Worm (Caenorhabditis elegans) whole organism, early embryonic: ENCODE measurements around the gene T03G6.3.

ENCODE experiments used
- B0310.2 ChIP-seq: sonication (generic microtip); optimal IDR thresholded peaks from 2 replicates; lab custom pipeline; 2016; ENCODE audit warnings: mild to moderate bottlenecking, missing genetic modification characterization, missing compliant biosample characterization
- F13C5.2 ChIP-seq: sonication (generic microtip); optimal IDR thresholded peaks from 2 replicates; lab custom pipeline; 2017; ENCODE audit warnings: mild to moderate bottlenecking, missing genetic modification characterization, inconsistent platforms, missing compliant biosample characterization
- aly-1 ChIP-seq: sonication (generic microtip); optimal IDR thresholded peaks from 2 replicates; lab custom pipeline; 2016; ENCODE audit warnings: missing genetic modification characterization, missing compliant biosample characterization
- ama-1 ChIP-seq: fragments of 150-350 bp; optimal IDR thresholded peaks from 2 replicates; lab custom pipeline; 2014
- ceh-13 ChIP-seq: fragments of 200-800 bp; sonication (Bioruptor generic); optimal IDR thresholded peaks from 2 replicates; lab custom pipeline; 2018; ENCODE audit warnings: mild to moderate bottlenecking, missing genetic modification characterization, missing compliant biosample characterization
- ceh-36 ChIP-seq: sonication (generic microtip); optimal IDR thresholded peaks from 2 replicates; lab custom pipeline; 2016; ENCODE audit warnings: missing genetic modification characterization, inconsistent platforms, missing compliant biosample characterization
- ets-7 ChIP-seq: sonication (generic microtip); optimal IDR thresholded peaks from 2 replicates; lab custom pipeline; 2016; ENCODE audit warnings: missing genotype, missing genetic modification characterization, missing compliant biosample characterization
- flt-1 ChIP-seq: fragments of 200-800 bp; sonication (Bioruptor generic); IDR thresholded peaks from 2 replicates; pipeline ENCODE4 v1.3.6; 2022; ENCODE audit warnings: missing genetic modification characterization, missing compliant biosample characterization
- hmbx-1 ChIP-seq: sonication (generic microtip); optimal IDR thresholded peaks from 2 replicates; lab custom pipeline; 2016; ENCODE audit warnings: mild to moderate bottlenecking, missing genetic modification characterization, missing compliant biosample characterization
- hmg-4 ChIP-seq: fragments of 200-800 bp; sonication (Bioruptor generic); optimal IDR thresholded peaks from 2 replicates; lab custom pipeline; 2018; ENCODE audit warnings: mild to moderate bottlenecking, missing genetic modification characterization, missing compliant biosample characterization
- hnd-1 ChIP-seq: sonication (generic microtip); optimal IDR thresholded peaks from 2 replicates; lab custom pipeline; 2016; ENCODE audit warnings: missing genetic modification characterization, missing compliant biosample characterization
- pes-1 ChIP-seq: fragments of 200-800 bp; sonication (Bioruptor generic); IDR thresholded peaks from 2 replicates; pipeline ENCODE4 v1.3.6; 2022; ENCODE audit warnings: missing genetic modification reagents, missing genetic modification characterization, missing compliant biosample characterization
- scrt-1 ChIP-seq: fragments of 200-800 bp; sonication (Bioruptor generic); IDR thresholded peaks from 2 replicates; pipeline ENCODE4 v1.3.6; 2022; ENCODE audit warnings: missing genetic modification characterization, missing compliant biosample characterization
- sea-1 ChIP-seq: fragments of 200-800 bp; sonication (Bioruptor generic); conservative IDR thresholded peaks from 2 replicates; pipeline ENCODE4 v1.3.6; 2022; ENCODE audit warnings: missing genetic modification characterization, missing compliant biosample characterization
- tbx-11 ChIP-seq: fragments of 200-800 bp; sonication (Bioruptor generic); IDR thresholded peaks from 2 replicates; pipeline ENCODE4 v1.3.6; 2022; ENCODE audit warnings: missing genetic modification characterization, missing compliant biosample characterization
- tbx-37 ChIP-seq: fragments of 200-800 bp; sonication (Bioruptor generic); conservative IDR thresholded peaks from 2 replicates; pipeline ENCODE4 v1.3.6; 2022; ENCODE audit warnings: missing genetic modification reagents, missing genetic modification characterization, missing compliant biosample characterization
- tra-4 ChIP-seq: sonication (generic microtip); optimal IDR thresholded peaks from 2 replicates; lab custom pipeline; 2017; ENCODE audit warnings: missing genetic modification characterization, missing compliant biosample characterization

Gene T03G6.3

DNA sequence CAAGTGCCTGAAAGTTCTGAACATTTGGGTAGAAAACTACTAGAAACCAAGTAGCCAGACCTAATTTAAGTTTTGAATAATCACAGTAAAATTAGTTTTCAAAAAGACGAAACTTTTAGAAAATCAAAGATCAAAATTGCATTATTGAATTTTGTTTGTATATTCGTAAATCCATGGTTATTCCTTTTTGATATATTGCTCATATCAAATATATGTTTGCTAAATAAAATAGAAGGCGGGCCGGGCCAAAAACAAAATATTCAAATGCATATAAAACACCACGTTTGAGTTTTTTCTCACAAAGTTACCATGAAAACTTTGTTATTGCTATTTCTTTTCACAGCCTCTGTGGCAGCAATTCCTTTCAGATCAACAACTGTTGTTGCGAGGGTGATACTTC is 38.1 kb downstream of the T03G6.3 start, which contains the start of gene ttr-42:
Gene ttr-42 (plus strand): TSS at position 301 of the 400 bp plus-strand sequence.
- TF ChIP-seq F13C5.2 (tag; lab: Kevin White, UChicago) (no peak), ama-1 (lab: Kevin White, UChicago) (no peak), B0310.2 (tag; lab: Kevin White, UChicago) (no peak), hmg-4 (GFP tag; lab: Kevin White, UChicago) (no peak), scrt-1 (GFP tag; lab: Robert Waterston, UW) (no peak), tbx-11 (GFP tag; lab: Robert Waterston, UW) (no peak), ets-7 (no peak), tbx-37 (no peak)

- TF ChIP-seq F13C5.2 (tag; lab: Kevin White, UChicago) (peak; percentile 66), tra-4 (tag; lab: Kevin White, UChicago) (no peak), hmg-4 (GFP tag; lab: Kevin White, UChicago) (peak; percentile 53)
Measured at ce11 chrX:2572646-2573149, 42.8 kb downstream of the T03G6.3 start, which contains the start of the genes ccd-5 and F52H2.1. Gene ccd-5 (minus strand): TSS chrX:2572653. Gene F52H2.1 (plus strand): TSS chrX:2573099.

ce11 chrX:2569040-2569439 is 46.5 kb downstream of the T03G6.3 start:
- TF ChIP-seq aly-1 (tag; lab: Kevin White, UChicago): no peak
- TF ChIP-seq ceh-13: no peak
- TF ChIP-seq F13C5.2 (tag; lab: Kevin White, UChicago): no peak
- no peak for TF ChIP-seq B0310.2 (tag; lab: Kevin White, UChicago)
- TF ChIP-seq tra-4 (tag; lab: Kevin White, UChicago): no peak
- no peak for TF ChIP-seq tbx-37
- TF ChIP-seq ets-7: no peak
- no peak for TF ChIP-seq ama-1 (lab: Kevin White, UChicago)
- TF ChIP-seq hmbx-1: no peak
- TF ChIP-seq pes-1 (GFP tag; lab: Robert Waterston, UW): no peak
- TF ChIP-seq hnd-1: no peak
- TF ChIP-seq flt-1: no peak

ce11 chrX:2567761-2568160 is 47.8 kb downstream of the T03G6.3 start:
- no peak for TF ChIP-seq tra-4 (tag; lab: Kevin White, UChicago)
- no peak for TF ChIP-seq scrt-1 (GFP tag; lab: Robert Waterston, UW)
- TF ChIP-seq flt-1: no peak
- TF ChIP-seq B0310.2 (tag; lab: Kevin White, UChicago): no peak
- no peak for TF ChIP-seq ama-1 (lab: Kevin White, UChicago)
- no peak for TF ChIP-seq hmbx-1

DNA sequence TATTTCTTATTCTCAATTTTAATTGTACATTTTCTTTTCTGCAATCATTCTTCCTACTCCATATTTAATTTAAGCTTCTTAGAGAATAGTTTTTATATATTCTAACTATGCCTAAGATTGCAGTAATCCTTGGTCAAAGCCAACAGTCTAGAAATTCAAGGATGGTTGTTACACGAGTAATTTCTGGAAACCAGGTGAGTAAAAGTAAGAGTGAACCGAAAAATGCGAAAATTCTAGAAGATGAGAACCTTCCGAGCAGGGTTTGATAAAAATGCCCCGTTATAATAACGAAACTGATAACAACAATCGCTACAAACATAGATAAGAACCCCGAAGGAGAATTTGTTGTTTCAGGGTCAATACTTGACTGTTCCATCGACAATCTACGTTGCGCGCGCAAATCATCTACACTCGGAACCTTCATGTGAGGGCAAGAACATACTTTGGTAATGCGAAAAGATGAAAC is 50.2 kb downstream of the T03G6.3 start, which contains the start of gene F52H2.15:
Gene F52H2.15 (plus strand): TSS at position 51 of the 466 bp plus-strand sequence.
- no peak for TF ChIP-seq sea-1
- no peak for TF ChIP-seq tra-4 (tag; lab: Kevin White, UChicago)
- no peak for TF ChIP-seq tbx-37
- TF ChIP-seq aly-1 (tag; lab: Kevin White, UChicago): no peak
- no peak for TF ChIP-seq ama-1 (lab: Kevin White, UChicago)
- TF ChIP-seq B0310.2 (tag; lab: Kevin White, UChicago): no peak
- TF ChIP-seq ceh-36 (tag; lab: Kevin White, UChicago): no peak
- no peak for TF ChIP-seq tbx-11 (GFP tag; lab: Robert Waterston, UW)
- no peak for TF ChIP-seq scrt-1 (GFP tag; lab: Robert Waterston, UW)
- TF ChIP-seq hmbx-1: no peak

- TF ChIP-seq ets-7 (no peak), ceh-36 (tag; lab: Kevin White, UChicago) (no peak), F13C5.2 (tag; lab: Kevin White, UChicago) (no peak), ama-1 (lab: Kevin White, UChicago) (no peak), tbx-37 (no peak), ceh-13 (no peak), hmbx-1 (no peak), flt-1 (no peak), aly-1 (tag; lab: Kevin White, UChicago) (no peak)
Measured at ce11 chrX:2564047-2564446, 51.5 kb downstream of the T03G6.3 start, which contains the start of gene dhcr-24. Gene dhcr-24 (minus strand): TSS chrX:2564147.
